Worm (Caenorhabditis elegans): Measurements from ENCODE around the gene srbc-76.

- no peak for TF ChIP-seq ceh-16 (tag; optimal IDR thresholded peaks at IDR 0.05)
- no peak for TF ChIP-seq lin-15B (tag; optimal IDR thresholded peaks at IDR 0.05)
- no peak for TF ChIP-seq unc-62 (GFP tag; optimal IDR thresholded peaks at IDR 0.05)
- no peak for TF ChIP-seq snpc-4 (tag; optimal IDR thresholded peaks at IDR 0.05)
- no peak for TF ChIP-seq unc-39 (tag; optimal IDR thresholded peaks at IDR 0.05)
- no peak for TF ChIP-seq ceh-82 (tag; optimal IDR thresholded peaks at IDR 0.05)
- TF ChIP-seq R02D3.7 (tag; optimal IDR thresholded peaks at IDR 0.05) = no peak
- no peak for TF ChIP-seq lsy-12 (tag; optimal IDR thresholded peaks at IDR 0.05)
- TF ChIP-seq aly-2 (tag; optimal IDR thresholded peaks at IDR 0.05) = no peak
- TF ChIP-seq zag-1 (tag; optimal IDR thresholded peaks at IDR 0.05) = no peak
Measured at ce11 chrV:15238552-15238951, 13.6 kb upstream of the srbc-76 start, which contains the start of gene srw-12.

Data from whole organism, L3 larva.